In the genomic region with DNA sequence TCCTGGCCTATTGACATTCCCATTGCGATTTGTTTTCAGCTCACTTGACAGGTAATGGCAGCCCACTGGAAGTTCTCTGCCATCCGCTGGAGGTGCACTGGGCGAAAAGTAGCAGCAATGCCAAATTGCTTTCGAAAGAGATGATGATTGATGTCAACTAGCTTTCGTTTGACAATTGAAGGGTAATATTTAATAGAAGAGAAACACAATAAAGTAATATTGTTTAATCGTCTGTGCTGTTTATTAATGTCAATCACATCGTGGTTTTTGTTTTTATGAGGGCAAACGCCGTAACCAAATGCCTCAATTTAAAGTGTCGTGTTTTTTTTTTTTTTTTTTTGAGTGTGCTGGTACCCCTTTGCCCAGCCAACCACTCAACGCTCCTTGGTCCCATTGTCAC, we compare ENCODE assay signal across 2 fruit fly cellular contexts.
TF ChIP-seq lines count a peak whose summit lies in the region.

No protein-coding gene starts in this region.

TF ChIP-seq in whole organism, embryonic, 481 proteins besides CTCF, POLR2A, EP300 and RAD21 (continued from another document):
- peak; percentile 38 for TF ChIP-seq dmrt11E (tag; optimal IDR thresholded peaks at IDR 0.05; lab: Kevin White, UChicago)
- peak; percentile 84 for TF ChIP-seq Ets65A (GFP tag; lab: Kevin White, UChicago)
- no peak for TF ChIP-seq Deaf1 (tag; optimal IDR thresholded peaks at IDR 0.05; lab: Kevin White, UChicago)
- no peak for TF ChIP-seq CG7372 (GFP tag; IDR thresholded peaks at IDR 0.05; lab: Robert Waterston, UW)
- TF ChIP-seq fd3F (GFP tag; optimal IDR thresholded peaks at IDR 0.05; lab: Kevin White, UChicago), result no peak
- TF ChIP-seq gem (tag; optimal IDR thresholded peaks at IDR 0.05; lab: Kevin White, UChicago), result peak; percentile 43
- no peak for TF ChIP-seq CG13894 (tag; optimal IDR thresholded peaks at IDR 0.05; lab: Kevin White, UChicago)
- no peak for TF ChIP-seq pita (GFP tag; optimal IDR thresholded peaks at IDR 0.05; lab: Kevin White, UChicago)
- peak; percentile 20 for TF ChIP-seq Med (GFP tag; lab: Kevin White, UChicago)
- no peak for TF ChIP-seq run (tag; optimal IDR thresholded peaks at IDR 0.05; lab: Kevin White, UChicago)
- TF ChIP-seq fd96Cb (tag; optimal IDR thresholded peaks at IDR 0.05; lab: Kevin White, UChicago), result no peak
- TF ChIP-seq CG6689 (GFP tag; IDR thresholded peaks at IDR 0.05; lab: Robert Waterston, UW), result 0 out of 2 replicates have a peak, but pooled peaks have one; percentile 17
- no peak for TF ChIP-seq slp2 (GFP tag; optimal IDR thresholded peaks at IDR 0.05; lab: Kevin White, UChicago)
- peak; percentile 1 for TF ChIP-seq unpg (GFP tag; optimal IDR thresholded peaks at IDR 0.05; lab: Kevin White, UChicago)
- TF ChIP-seq bsh (GFP tag; optimal IDR thresholded peaks at IDR 0.05; lab: Kevin White, UChicago), result no peak
- no peak for TF ChIP-seq ci (GFP tag; IDR thresholded peaks at IDR 0.05; lab: Robert Waterston, UW)
- TF ChIP-seq br (optimal IDR thresholded peaks at IDR 0.05; lab: Kevin White, UChicago), result no peak
- TF ChIP-seq CG2678 (tag; optimal IDR thresholded peaks at IDR 0.05; lab: Kevin White, UChicago), result no peak
- peak; percentile 18 for TF ChIP-seq CG12391 (tag; optimal IDR thresholded peaks at IDR 0.05; lab: Kevin White, UChicago)
- TF ChIP-seq gcm (GFP tag; optimal IDR thresholded peaks at IDR 0.05; lab: Kevin White, UChicago), result peak; percentile 15
- no peak for TF ChIP-seq sqz (GFP tag; optimal IDR thresholded peaks at IDR 0.05; lab: Kevin White, UChicago)
- TF ChIP-seq pros (GFP tag; optimal IDR thresholded peaks at IDR 0.05; lab: Kevin White, UChicago), result no peak
- TF ChIP-seq Xrp1 (GFP tag; IDR thresholded peaks at IDR 0.05; lab: Robert Waterston, UW), result peak; percentile 32
- no peak for TF ChIP-seq CG11398 (GFP tag; optimal IDR thresholded peaks at IDR 0.05; lab: Kevin White, UChicago)
- TF ChIP-seq dmrt99B (tag; optimal IDR thresholded peaks at IDR 0.05; lab: Kevin White, UChicago), result peak; percentile 12
- TF ChIP-seq D19A (tag; optimal IDR thresholded peaks at IDR 0.05; lab: Kevin White, UChicago), result no peak
- TF ChIP-seq bowl (GFP tag; IDR thresholded peaks at IDR 0.05; lab: Robert Waterston, UW), result no peak
- no peak for TF ChIP-seq CG32767 (GFP tag; IDR thresholded peaks at IDR 0.05; lab: Robert Waterston, UW)
- TF ChIP-seq sob (GFP tag; IDR thresholded peaks at IDR 0.05; lab: Robert Waterston, UW), result no peak
- TF ChIP-seq zf30C (GFP tag; optimal IDR thresholded peaks at IDR 0.05; lab: Kevin White, UChicago), result peak; percentile 64
- no peak for TF ChIP-seq ham (GFP tag; IDR thresholded peaks at IDR 0.05; lab: Robert Waterston, UW)
- peak; percentile 77 for TF ChIP-seq sens (GFP tag; lab: Kevin White, UChicago)
- TF ChIP-seq lola (GFP tag; optimal IDR thresholded peaks at IDR 0.05; lab: Kevin White, UChicago), result peak in 1 of 3 experiments; percentile 10
- TF ChIP-seq CG11247 (GFP tag; IDR thresholded peaks at IDR 0.05; lab: Robert Waterston, UW), result no peak
- TF ChIP-seq CG17361 (GFP tag; IDR thresholded peaks at IDR 0.05; lab: Robert Waterston, UW), result 0 out of 3 replicates have a peak, but pooled peaks have one; percentile 24
- TF ChIP-seq Hr3 (GFP tag; optimal IDR thresholded peaks at IDR 0.05; lab: Kevin White, UChicago), result no peak
- TF ChIP-seq Dbx (GFP tag; IDR thresholded peaks at IDR 0.05; lab: Robert Waterston, UW), result no peak
- TF ChIP-seq CG18619 (GFP tag; optimal IDR thresholded peaks at IDR 0.05; lab: Kevin White, UChicago), result no peak
- TF ChIP-seq amos (GFP tag; IDR thresholded peaks at IDR 0.05; lab: Robert Waterston, UW; ENCODE audit: partially characterized antibody), result no peak
- TF ChIP-seq Opbp (GFP tag; IDR thresholded peaks at IDR 0.05; lab: Robert Waterston, UW; ENCODE audit: partially characterized antibody), result no peak
- 0 out of 2 replicates have a peak, but pooled peaks have one; percentile 26 for TF ChIP-seq CG31441 (GFP tag; IDR thresholded peaks at IDR 0.05; lab: Robert Waterston, UW)
- TF ChIP-seq CG2712 (tag; optimal IDR thresholded peaks at IDR 0.05; lab: Kevin White, UChicago), result peak; percentile 24
- no peak for TF ChIP-seq CG4424 (GFP tag; optimal IDR thresholded peaks at IDR 0.05; lab: Kevin White, UChicago)
- TF ChIP-seq Optix (GFP tag; IDR thresholded peaks at IDR 0.05; lab: Robert Waterston, UW), result no peak
- TF ChIP-seq CG9609 (GFP tag; optimal IDR thresholded peaks at IDR 0.05; lab: Kevin White, UChicago), result no peak
- TF ChIP-seq hkb (optimal IDR thresholded peaks at IDR 0.05; lab: Kevin White, UChicago), result no peak
- 0 out of 2 replicates have a peak, but pooled peaks have one; percentile 16 for TF ChIP-seq hkb (GFP tag; IDR thresholded peaks at IDR 0.05; lab: Robert Waterston, UW)
- no peak for TF ChIP-seq ftz-f1 (GFP tag; optimal IDR thresholded peaks at IDR 0.05; lab: Kevin White, UChicago)
- TF ChIP-seq Dad (GFP tag; optimal IDR thresholded peaks at IDR 0.05; lab: Kevin White, UChicago), result no peak
- peak; percentile 2 for TF ChIP-seq grau (tag; optimal IDR thresholded peaks at IDR 0.05; lab: Kevin White, UChicago)
- no peak for TF ChIP-seq CG5953 (GFP tag; IDR thresholded peaks at IDR 0.05; lab: Robert Waterston, UW)
- TF ChIP-seq D19B (GFP tag; optimal IDR thresholded peaks at IDR 0.05; lab: Kevin White, UChicago), result no peak
- TF ChIP-seq CG2129 (GFP tag; IDR thresholded peaks at IDR 0.05; lab: Robert Waterston, UW; ENCODE audit: partially characterized antibody), result no peak
- TF ChIP-seq Doc2 (GFP tag; IDR thresholded peaks at IDR 0.05; lab: Robert Waterston, UW), result no peak
- no peak for TF ChIP-seq prd (optimal IDR thresholded peaks at IDR 0.05; lab: Kevin White, UChicago)
- peak; percentile 49; the same call in 2 of the 3 replicates for TF ChIP-seq prd (GFP tag; IDR thresholded peaks at IDR 0.05; lab: Robert Waterston, UW)

TF ChIP-seq in whole organism, prepupa, 60 proteins besides CTCF, POLR2A, EP300 and RAD21 (continued from another document):
- TF ChIP-seq pdm3 (GFP tag; optimal IDR thresholded peaks at IDR 0.05; lab: Kevin White, UChicago) (peak; percentile 40), acj6 (GFP tag; optimal IDR thresholded peaks at IDR 0.05; lab: Kevin White, UChicago) (peak; percentile 3), Eip75B (GFP tag; optimal IDR thresholded peaks at IDR 0.05; lab: Kevin White, UChicago) (no peak), lz (GFP tag; optimal IDR thresholded peaks at IDR 0.05; lab: Kevin White, UChicago) (peak; percentile 31), CG15336 (GFP tag; IDR thresholded peaks at IDR 0.05; lab: Robert Waterston, UW) (peak; percentile 39), topi (GFP tag; optimal IDR thresholded peaks at IDR 0.05; lab: Kevin White, UChicago) (peak; percentile 23), CG10631 (GFP tag; optimal IDR thresholded peaks at IDR 0.05; lab: Kevin White, UChicago) (peak; percentile 2), OdsH (GFP tag; optimal IDR thresholded peaks at IDR 0.05; lab: Kevin White, UChicago) (peak; percentile 11), CG6276 (GFP tag; optimal IDR thresholded peaks at IDR 0.05; lab: Kevin White, UChicago) (no peak), Met (GFP tag; optimal IDR thresholded peaks at IDR 0.05; lab: Kevin White, UChicago) (peak; percentile 42), Ets96B (tag; optimal IDR thresholded peaks at IDR 0.05; lab: Kevin White, UChicago) (peak; percentile 13), cyc (GFP tag; optimal IDR thresholded peaks at IDR 0.05; lab: Kevin White, UChicago) (peak; percentile 6)
TF ChIP-seq in whole organism, prepupa: peak in this region for 25.
